Worm (Caenorhabditis elegans): ENCODE results near the gene sbt-1.

Gene sbt-1

DNA sequence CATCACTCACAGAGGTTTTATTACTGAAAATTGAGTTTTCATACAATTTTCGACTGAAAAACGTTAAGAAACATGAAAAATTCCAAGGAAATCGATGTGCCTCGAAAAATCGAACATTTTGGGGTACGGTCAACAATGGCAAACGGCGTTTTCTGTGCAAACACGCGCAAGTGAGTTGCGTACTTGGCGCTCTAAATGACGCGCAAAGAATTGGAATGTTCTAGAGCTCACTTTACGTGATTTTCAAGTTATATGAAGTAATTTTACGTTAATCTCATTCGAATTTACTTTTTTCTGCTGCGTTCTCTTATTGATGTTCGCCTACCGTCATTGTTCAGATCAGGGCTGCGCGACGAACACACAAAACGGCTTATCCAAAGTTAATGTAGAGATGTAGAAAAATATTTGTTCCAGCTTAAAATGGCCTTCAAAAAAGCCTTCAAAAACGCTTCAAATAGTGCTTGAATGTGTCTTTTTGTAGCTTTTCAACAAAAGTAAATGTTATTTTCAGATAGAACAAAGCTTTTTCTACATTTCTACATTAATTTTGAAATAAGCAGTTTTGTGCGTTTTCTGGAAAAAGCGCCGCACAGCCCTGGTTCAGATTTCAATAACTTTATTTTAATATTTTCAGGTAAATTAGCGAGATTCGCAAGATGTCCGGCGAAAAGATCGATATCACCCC lies 17.0 kb upstream of the sbt-1 start, which contains the start of the genes F31D4.2 and fkb-6:
Gene F31D4.2, minus strand, starts transcription at position 23 of the 685 bp plus-strand sequence.
Gene fkb-6, plus strand, starts transcription at position 635 of the 685 bp plus-strand sequence.
- TF ChIP-seq zag-1 (tag; optimal IDR thresholded peaks at IDR 0.05): peak; percentile 25
- peak; percentile 56 for TF ChIP-seq snpc-4 (tag; optimal IDR thresholded peaks at IDR 0.05)
- TF ChIP-seq unc-62 (GFP tag; optimal IDR thresholded peaks at IDR 0.05): no peak
- no peak for TF ChIP-seq ZK546.5 (tag; optimal IDR thresholded peaks at IDR 0.05)
- TF ChIP-seq crh-2 (tag; optimal IDR thresholded peaks at IDR 0.05): peak; percentile 77
- peak; percentile 64 for TF ChIP-seq F13H6.1 (tag; optimal IDR thresholded peaks at IDR 0.05)
- TF ChIP-seq nhr-237 (tag; optimal IDR thresholded peaks at IDR 0.05): no peak
- no peak for TF ChIP-seq nhr-11 (tag; optimal IDR thresholded peaks at IDR 0.05)
- TF ChIP-seq nhr-129 (tag; optimal IDR thresholded peaks at IDR 0.05): peak; percentile 83
- TF ChIP-seq unc-39 (tag; optimal IDR thresholded peaks at IDR 0.05): no peak
- no peak for TF ChIP-seq ceh-16 (tag; optimal IDR thresholded peaks at IDR 0.05)
- TF ChIP-seq sma-3 (GFP tag; optimal IDR thresholded peaks at IDR 0.05): peak; percentile 75
- TF ChIP-seq nhr-10 (tag; optimal IDR thresholded peaks at IDR 0.05): no peak
- TF ChIP-seq nhr-77 (tag; optimal IDR thresholded peaks at IDR 0.05): no peak
- TF ChIP-seq mbf-1 (tag; optimal IDR thresholded peaks at IDR 0.05): no peak
- TF ChIP-seq unc-55 (GFP tag; optimal IDR thresholded peaks at IDR 0.05): peak; percentile 92
- TF ChIP-seq elt-1 (tag; optimal IDR thresholded peaks at IDR 0.05): no peak
- TF ChIP-seq ama-1 (optimal IDR thresholded peaks at IDR 0.05): peak; percentile 81
- peak; percentile 93 to 98 for TF ChIP-seq lsy-2 (tag; optimal IDR thresholded peaks at IDR 0.05)
- TF ChIP-seq lin-13 (GFP tag; optimal IDR thresholded peaks at IDR 0.05): peak; percentile 62
- no peak for TF ChIP-seq nhr-12 (tag; optimal IDR thresholded peaks at IDR 0.05)
- TF ChIP-seq gmeb-1 (tag; optimal IDR thresholded peaks at IDR 0.05): peak; percentile 69
- no peak for TF ChIP-seq alr-1 (tag; optimal IDR thresholded peaks at IDR 0.05)
- no peak for TF ChIP-seq blmp-1 (tag; optimal IDR thresholded peaks at IDR 0.05; ENCODE audit: insufficient read depth)
- no peak for TF ChIP-seq elt-3 (tag; optimal IDR thresholded peaks at IDR 0.05)
- TF ChIP-seq ztf-11 (tag; optimal IDR thresholded peaks at IDR 0.05): no peak
- TF ChIP-seq C34F6.9 (tag; optimal IDR thresholded peaks at IDR 0.05): peak; percentile 93
- no peak for TF ChIP-seq aly-2 (tag; optimal IDR thresholded peaks at IDR 0.05)
- no peak for TF ChIP-seq peb-1 (tag; optimal IDR thresholded peaks at IDR 0.05)
- no peak for TF ChIP-seq mdl-1 (tag; optimal IDR thresholded peaks at IDR 0.05)
- TF ChIP-seq Y55F3AM.14 (GFP tag; optimal IDR thresholded peaks at IDR 0.05): no peak
- TF ChIP-seq sma-9 (GFP tag; optimal IDR thresholded peaks at IDR 0.05): peak; percentile 58
- TF ChIP-seq sma-9 (tag; optimal IDR thresholded peaks at IDR 0.05): no peak
- no peak for TF ChIP-seq nhr-23 (tag; optimal IDR thresholded peaks at IDR 0.05)
- TF ChIP-seq mab-5 (tag; optimal IDR thresholded peaks at IDR 0.05): peak; percentile 33
- peak; percentile 62 for TF ChIP-seq ztf-4 (tag; optimal IDR thresholded peaks at IDR 0.05)
- no peak for TF ChIP-seq R02D3.7 (tag; optimal IDR thresholded peaks at IDR 0.05)
- no peak for TF ChIP-seq lin-39 (tag; optimal IDR thresholded peaks at IDR 0.05)
- TF ChIP-seq skn-1 (tag; optimal IDR thresholded peaks at IDR 0.05): no peak
- peak; percentile 1 for TF ChIP-seq sem-4 (tag; optimal IDR thresholded peaks at IDR 0.05)
- peak; percentile 30 for TF ChIP-seq egl-27 (tag; optimal IDR thresholded peaks at IDR 0.05)
- no peak for TF ChIP-seq ztf-1 (GFP tag; conservative IDR thresholded peaks at IDR 0.05)
- TF ChIP-seq fos-1 (tag; optimal IDR thresholded peaks at IDR 0.05): peak; percentile 41
- no peak for TF ChIP-seq dmd-4 (tag; optimal IDR thresholded peaks at IDR 0.05)
- peak; percentile 54 for TF ChIP-seq lin-11 (tag; optimal IDR thresholded peaks at IDR 0.05)
- TF ChIP-seq nhr-6 (tag; optimal IDR thresholded peaks at IDR 0.05): no peak
- TF ChIP-seq nhr-21 (tag; optimal IDR thresholded peaks at IDR 0.05): peak; percentile 21
- peak; percentile 22 for TF ChIP-seq nhr-25 (tag; optimal IDR thresholded peaks at IDR 0.05)
- no peak for TF ChIP-seq ceh-82 (tag; optimal IDR thresholded peaks at IDR 0.05)
